Worm (Caenorhabditis elegans) whole organism, mixed stage, embryonic: Measurements from ENCODE around the gene F45D3.4.

Experiments used
- M03D4.4 ChIP-seq: sonication (generic microtip); optimal IDR thresholded peaks from 2 replicates; lab custom pipeline; 2017; ENCODE audit warnings: mild to moderate bottlenecking, missing genetic modification characterization, missing compliant biosample characterization
- ceh-39 ChIP-seq: fragments of 150-350 bp; optimal IDR thresholded peaks from 2 replicates; lab custom pipeline; 2014; ENCODE audit warnings: missing biosample characterization, missing genetic modification characterization
- ceh-83 ChIP-seq: fragments of 200-800 bp; sonication (Bioruptor generic); optimal IDR thresholded peaks from 2 replicates; lab custom pipeline; 2018; ENCODE audit warnings: mild to moderate bottlenecking, missing genetic modification characterization, missing compliant biosample characterization
- ces-1 ChIP-seq: fragments of 150-350 bp; optimal IDR thresholded peaks from 2 replicates; lab custom pipeline; 2014; ENCODE audit warnings: missing biosample characterization, missing genetic modification reagents, missing genetic modification characterization
- drap-1 ChIP-seq: fragments of 200-800 bp; sonication (Bioruptor generic); optimal IDR thresholded peaks from 3 replicates; lab custom pipeline; 2018; ENCODE audit warnings: mild to moderate bottlenecking, missing genetic modification characterization, missing compliant biosample characterization
- mls-2 ChIP-seq: sonication (generic microtip); optimal IDR thresholded peaks from 2 replicates; lab custom pipeline; 2016; ENCODE audit warnings: mild to moderate bottlenecking, missing genetic modification characterization, moderate library complexity, missing compliant biosample characterization
- nhr-12 ChIP-seq: fragments of 150-350 bp; optimal IDR thresholded peaks from 2 replicates; lab custom pipeline; 2014; ENCODE audit warnings: missing biosample characterization, missing genetic modification characterization
- pha-4 ChIP-seq: fragments of 150-350 bp; optimal IDR thresholded peaks from 2 replicates; lab custom pipeline; 2018; ENCODE audit warnings: missing biosample characterization, missing genetic modification reagents, missing genetic modification characterization
- snpc-4 ChIP-seq: fragments of 150-350 bp; optimal IDR thresholded peaks from 2 replicates; lab custom pipeline; 2014; ENCODE audit warnings: missing biosample characterization, missing genetic modification characterization
- unc-39 ChIP-seq: fragments of 150-350 bp; optimal IDR thresholded peaks from 2 replicates; lab custom pipeline; 2014; ENCODE audit warnings: missing biosample characterization, missing genetic modification characterization
- unc-62 ChIP-seq: fragments of 150-350 bp; optimal IDR thresholded peaks from 2 replicates; lab custom pipeline; 2014; ENCODE audit warnings: missing biosample characterization, missing genetic modification reagents, missing genetic modification characterization
- ztf-11 ChIP-seq: fragments of 150-350 bp; optimal IDR thresholded peaks from 2 replicates; lab custom pipeline; 2014; ENCODE audit warnings: missing biosample characterization, missing genetic modification characterization

- TF ChIP-seq unc-62, result no peak
- TF ChIP-seq ceh-83 (GFP tag; lab: Kevin White, UChicago), result no peak
- no peak for TF ChIP-seq M03D4.4 (tag; lab: Kevin White, UChicago)
- no peak for TF ChIP-seq ztf-11 (tag; lab: Kevin White, UChicago)
- TF ChIP-seq mls-2 (tag; lab: Kevin White, UChicago), result no peak
- TF ChIP-seq pha-4 (tag; lab: Kevin White, UChicago), result no peak
- no peak for TF ChIP-seq snpc-4 (tag; lab: Kevin White, UChicago)
- TF ChIP-seq drap-1 (GFP tag; lab: Kevin White, UChicago), result no peak
- TF ChIP-seq ceh-39 (tag; lab: Kevin White, UChicago), result no peak
- no peak for TF ChIP-seq unc-39 (tag; lab: Kevin White, UChicago)
- no peak for TF ChIP-seq nhr-12 (tag; lab: Kevin White, UChicago)
- no peak for TF ChIP-seq ces-1 (GFP tag; lab: Kevin White, UChicago)
These were observed 43.2 kb upstream of the F45D3.4 start, which contains the start of gene mma-1 for ce11 chrV:12596196-12596595.
